Worm (Caenorhabditis elegans): Measurements from ENCODE around the gene ZK632.12.

DNA sequence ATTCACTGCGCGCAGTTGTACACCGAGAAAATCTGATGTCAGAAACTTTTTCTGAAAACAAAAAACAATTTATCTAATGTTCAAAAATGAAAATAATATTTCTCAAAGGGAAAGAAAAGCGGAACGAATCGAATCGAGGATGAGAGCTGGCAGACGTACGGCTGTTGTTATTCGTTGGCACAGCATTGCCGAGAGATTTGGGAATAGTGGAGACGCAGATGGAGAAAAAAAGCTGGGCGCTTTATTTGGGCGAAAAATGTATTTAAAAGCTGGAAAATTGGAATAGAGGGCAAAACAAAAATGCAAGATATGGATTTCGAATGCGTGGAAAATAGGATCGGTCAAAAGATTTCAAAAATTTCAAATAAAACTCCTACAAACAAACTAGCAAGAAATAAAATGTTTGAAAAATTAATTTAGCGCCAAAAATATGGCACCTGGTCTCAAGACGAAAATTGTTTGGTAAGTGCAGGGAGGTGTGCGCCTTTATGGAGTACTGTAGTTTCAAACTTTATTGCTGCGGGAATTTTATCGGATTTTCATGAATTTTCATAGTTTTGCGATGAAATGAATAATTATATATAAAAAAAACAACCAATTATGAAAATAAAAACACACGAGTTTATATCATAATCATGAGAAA, 28.7 kb downstream of the ZK632.12 start, which contains the start of gene gpdh-2:
- no peak for TF ChIP-seq ztf-4 (tag; optimal IDR thresholded peaks at IDR 0.05)
- no peak for TF ChIP-seq snpc-4 (tag; optimal IDR thresholded peaks at IDR 0.05)
- TF ChIP-seq elt-3 (tag; optimal IDR thresholded peaks at IDR 0.05), result no peak
- no peak for TF ChIP-seq zag-1 (tag; optimal IDR thresholded peaks at IDR 0.05)
- no peak for TF ChIP-seq lin-15B (tag; optimal IDR thresholded peaks at IDR 0.05)
- no peak for TF ChIP-seq ceh-82 (tag; optimal IDR thresholded peaks at IDR 0.05)
- no peak for TF ChIP-seq unc-130 (tag; optimal IDR thresholded peaks at IDR 0.05)
- TF ChIP-seq lin-39 (tag; optimal IDR thresholded peaks at IDR 0.05), result no peak
- TF ChIP-seq egl-27 (tag; optimal IDR thresholded peaks at IDR 0.05), result no peak
- no peak for TF ChIP-seq nhr-84 (tag; optimal IDR thresholded peaks at IDR 0.05)
- TF ChIP-seq blmp-1 (tag; optimal IDR thresholded peaks at IDR 0.05), result no peak
- no peak for TF ChIP-seq ceh-90 (tag; optimal IDR thresholded peaks at IDR 0.05)
- TF ChIP-seq fkh-10 (GFP tag; optimal IDR thresholded peaks at IDR 0.05), result no peak

Measured in whole organism, L1 larva.